Worm (Caenorhabditis elegans): ENCODE results near the gene C31C9.6.
A peak's percentile ranks its signal among the peaks of the same experiment; 100 is the strongest.

Gene C31C9.6

DNA sequence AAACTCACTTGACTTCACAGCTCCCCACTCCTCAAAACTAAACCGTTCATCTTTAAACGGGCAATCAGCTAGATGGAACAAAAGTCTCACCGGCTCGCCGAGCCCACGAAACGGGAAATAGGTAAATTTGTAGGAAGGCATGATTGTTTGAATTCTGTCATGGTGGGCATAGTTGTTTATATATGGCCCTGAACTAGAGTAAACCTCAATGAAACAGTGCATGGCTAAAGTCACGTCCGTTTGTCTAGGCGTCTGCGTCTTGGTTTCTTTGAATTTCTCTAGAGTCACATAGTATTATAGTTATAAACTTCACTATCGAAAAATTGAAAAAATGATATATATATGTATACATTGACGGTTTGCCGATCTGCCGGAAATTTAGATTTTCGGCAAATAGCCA, 34.9 kb downstream of the C31C9.6 start, which contains the start of gene gst-19:
gst-19 (minus strand) TSS at position 145 of the 400 bp plus-strand sequence.
- TF ChIP-seq pha-4 (tag; optimal IDR thresholded peaks at IDR 0.05) (peak; percentile 19), lsy-12 (tag; optimal IDR thresholded peaks at IDR 0.05) (no peak)

DNA sequence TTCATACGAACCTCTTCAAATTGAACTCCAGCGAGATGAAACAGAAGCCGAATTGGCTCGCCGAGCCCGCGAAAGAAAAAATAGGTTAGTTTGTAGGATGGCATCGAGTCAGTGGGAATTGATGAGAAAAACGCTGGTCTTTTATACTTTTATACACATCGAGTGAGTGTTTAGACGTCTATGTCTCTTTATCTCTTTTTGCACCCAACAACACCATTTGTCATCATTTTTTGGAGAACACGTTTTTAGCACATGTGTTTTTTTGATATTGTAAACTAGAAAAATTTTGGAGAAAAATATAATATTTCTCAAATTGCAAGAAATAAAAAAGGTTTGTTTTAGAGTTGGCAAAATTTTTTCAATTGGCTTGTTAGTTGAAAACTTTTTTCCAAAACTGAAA, 37.6 kb downstream of the C31C9.6 start, which contains the start of gene gst-16:
gst-16 (minus strand) TSS at position 111 of the 400 bp plus-strand sequence.
- TF ChIP-seq ceh-16 (tag; optimal IDR thresholded peaks at IDR 0.05) = no peak
- TF ChIP-seq skn-1 (tag; optimal IDR thresholded peaks at IDR 0.05) = peak; percentile 93

DNA sequence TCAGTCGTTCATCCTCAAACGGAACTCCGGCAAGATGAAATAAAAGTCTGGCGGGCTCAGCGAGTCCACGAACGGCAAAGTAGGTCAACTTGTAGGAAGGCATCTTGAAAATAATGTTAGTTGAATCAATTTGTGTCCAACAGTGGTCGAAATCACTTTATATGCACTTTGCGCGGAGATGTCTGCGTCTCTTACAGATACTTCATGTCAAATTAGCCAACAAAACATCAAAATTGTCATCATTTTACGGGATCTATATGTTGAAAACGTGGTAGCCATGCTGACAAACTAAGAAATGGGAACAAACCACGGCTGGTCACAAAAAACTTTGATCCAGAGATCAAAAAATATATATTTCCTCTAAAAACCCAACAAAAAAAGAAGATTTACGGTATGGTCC, 44.1 kb downstream of the C31C9.6 start, which contains the start of gene gst-12:
gst-12 (minus strand) TSS at position 254 of the 400 bp plus-strand sequence.
- TF ChIP-seq ceh-16 (tag; optimal IDR thresholded peaks at IDR 0.05) = no peak
- no peak for TF ChIP-seq nhr-28 (tag; optimal IDR thresholded peaks at IDR 0.05)
- no peak for TF ChIP-seq unc-39 (tag; optimal IDR thresholded peaks at IDR 0.05)
- TF ChIP-seq nhr-43 (tag; optimal IDR thresholded peaks at IDR 0.05; ENCODE audit: poor library complexity, severe bottlenecking) = peak; percentile 51
- no peak for TF ChIP-seq nhr-12 (tag; optimal IDR thresholded peaks at IDR 0.05)
- no peak for TF ChIP-seq tbx-2 (tag; optimal IDR thresholded peaks at IDR 0.05)
- TF ChIP-seq zag-1 (tag; optimal IDR thresholded peaks at IDR 0.05) = no peak
- TF ChIP-seq egl-27 (tag; optimal IDR thresholded peaks at IDR 0.05) = no peak
- TF ChIP-seq ceh-82 (tag; optimal IDR thresholded peaks at IDR 0.05) = no peak
- no peak for TF ChIP-seq elt-2 (tag; optimal IDR thresholded peaks at IDR 0.05)
- no peak for TF ChIP-seq mml-1 (tag; optimal IDR thresholded peaks at IDR 0.05)
- no peak for TF ChIP-seq nhr-11 (tag; optimal IDR thresholded peaks at IDR 0.05)
- TF ChIP-seq sea-2 (GFP tag; optimal IDR thresholded peaks at IDR 0.05) = no peak
- no peak for TF ChIP-seq R02D3.7 (tag; optimal IDR thresholded peaks at IDR 0.05)
- no peak for TF ChIP-seq jun-1 (tag; optimal IDR thresholded peaks at IDR 0.05)
- no peak for TF ChIP-seq ZK546.5 (tag; optimal IDR thresholded peaks at IDR 0.05)
- peak; percentile 29 for TF ChIP-seq nhr-25 (tag; optimal IDR thresholded peaks at IDR 0.05)
- TF ChIP-seq lin-39 (tag; optimal IDR thresholded peaks at IDR 0.05) = no peak
- TF ChIP-seq nhr-23 (tag; optimal IDR thresholded peaks at IDR 0.05) = peak; percentile 60
- TF ChIP-seq eor-1 (tag; optimal IDR thresholded peaks at IDR 0.05) = no peak
- TF ChIP-seq elt-3 (tag; optimal IDR thresholded peaks at IDR 0.05) = no peak
- TF ChIP-seq fkh-2 (tag; optimal IDR thresholded peaks at IDR 0.05) = no peak

DNA sequence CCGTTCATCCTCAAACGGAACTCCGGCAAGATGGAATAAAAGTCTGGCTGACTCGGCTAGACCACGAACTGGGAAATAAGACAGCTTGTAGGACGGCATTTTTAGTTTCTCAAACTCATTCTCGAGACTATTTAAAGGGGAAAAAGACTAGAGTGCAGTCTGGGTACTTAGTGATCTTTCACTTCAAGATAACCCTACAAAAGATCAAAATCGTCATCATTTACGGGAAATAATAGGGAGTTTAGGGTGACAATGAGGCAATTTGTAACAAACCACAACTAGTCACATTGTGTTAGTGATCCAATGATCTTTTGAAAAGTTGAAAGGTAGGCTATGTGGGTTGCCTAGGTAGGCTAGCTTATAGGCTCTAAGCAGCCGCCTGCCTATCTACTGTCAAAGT, 45.9 kb downstream of the C31C9.6 start, which contains the start of gene gst-14:
gst-14 (minus strand) TSS at position 101 of the 400 bp plus-strand sequence.
- no peak for TF ChIP-seq nhr-23 (tag; optimal IDR thresholded peaks at IDR 0.05)
- no peak for TF ChIP-seq ZK546.5 (tag; optimal IDR thresholded peaks at IDR 0.05)
- no peak for TF ChIP-seq elt-2 (tag; optimal IDR thresholded peaks at IDR 0.05)
- no peak for TF ChIP-seq ceh-28 (tag; optimal IDR thresholded peaks at IDR 0.05)
- TF ChIP-seq nhr-11 (tag; optimal IDR thresholded peaks at IDR 0.05) = no peak
- TF ChIP-seq ceh-16 (tag; optimal IDR thresholded peaks at IDR 0.05) = no peak
- no peak for TF ChIP-seq fkh-2 (tag; optimal IDR thresholded peaks at IDR 0.05)
- no peak for TF ChIP-seq nhr-25 (tag; optimal IDR thresholded peaks at IDR 0.05)

DNA sequence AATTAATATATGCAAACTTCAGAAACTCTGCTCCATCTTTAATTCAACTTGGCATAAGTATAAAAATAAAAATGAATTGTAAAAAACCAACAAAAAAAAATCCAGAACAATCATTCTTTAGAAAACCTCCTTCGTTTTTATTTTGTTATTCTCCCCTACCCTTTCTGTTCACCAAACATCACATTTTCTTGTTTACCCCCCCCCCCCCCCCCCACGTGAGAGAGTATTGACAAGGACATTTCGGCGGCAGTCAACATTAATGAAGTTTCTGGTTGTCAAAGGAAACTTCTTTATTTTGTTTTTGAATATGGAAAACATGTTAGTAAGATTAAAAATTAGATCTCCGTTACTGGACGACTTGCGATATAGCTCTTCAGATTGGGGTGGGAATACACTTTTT, 47.4 kb downstream of the C31C9.6 start:
- TF ChIP-seq pha-4 (tag; optimal IDR thresholded peaks at IDR 0.05) = peak; percentile 72
- no peak for TF ChIP-seq nhr-43 (tag; optimal IDR thresholded peaks at IDR 0.05; ENCODE audit: poor library complexity, severe bottlenecking)

DNA sequence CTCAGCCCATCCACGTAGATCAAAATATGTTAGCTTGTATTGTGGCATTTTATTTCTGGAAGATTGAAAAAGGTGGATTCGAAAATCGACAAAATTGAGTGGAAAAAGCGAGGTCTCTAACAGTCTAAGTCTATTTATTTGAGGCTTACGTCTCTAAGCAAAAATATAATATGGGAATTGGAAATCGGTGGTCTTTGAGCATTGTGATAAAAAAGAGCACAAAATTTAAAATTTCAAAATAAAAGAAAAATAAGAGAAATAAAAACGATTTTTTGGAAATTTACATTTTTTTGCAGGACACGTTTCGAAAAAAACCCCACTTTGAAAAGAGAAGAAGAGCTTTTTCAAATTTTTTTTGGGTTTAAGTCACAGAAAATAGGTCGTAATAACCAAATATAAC, 48.8 kb downstream of the C31C9.6 start, which contains the start of gene gst-15:
gst-15 (minus strand) TSS at position 101 of the 400 bp plus-strand sequence.
- TF ChIP-seq fkh-2 (tag; optimal IDR thresholded peaks at IDR 0.05) = no peak
- no peak for TF ChIP-seq lsy-12 (tag; optimal IDR thresholded peaks at IDR 0.05)
- no peak for TF ChIP-seq pqm-1 (tag; optimal IDR thresholded peaks at IDR 0.05)
- no peak for TF ChIP-seq nhr-237 (tag; optimal IDR thresholded peaks at IDR 0.05)
- TF ChIP-seq hmg-11 (tag; optimal IDR thresholded peaks at IDR 0.05) = no peak
- no peak for TF ChIP-seq R02D3.7 (tag; optimal IDR thresholded peaks at IDR 0.05)
- TF ChIP-seq jun-1 (tag; optimal IDR thresholded peaks at IDR 0.05) = no peak
- no peak for TF ChIP-seq ztf-4 (tag; optimal IDR thresholded peaks at IDR 0.05)
- TF ChIP-seq nhr-67 (tag; optimal IDR thresholded peaks at IDR 0.05) = no peak
- TF ChIP-seq snpc-4 (tag; optimal IDR thresholded peaks at IDR 0.05) = no peak
- no peak for TF ChIP-seq unc-39 (tag; optimal IDR thresholded peaks at IDR 0.05)
- TF ChIP-seq nhr-12 (tag; optimal IDR thresholded peaks at IDR 0.05) = no peak
- TF ChIP-seq sea-2 (GFP tag; optimal IDR thresholded peaks at IDR 0.05) = no peak
- TF ChIP-seq lin-39 (tag; optimal IDR thresholded peaks at IDR 0.05) = no peak
- TF ChIP-seq fkh-10 (GFP tag; optimal IDR thresholded peaks at IDR 0.05) = no peak
- no peak for TF ChIP-seq eor-1 (tag; optimal IDR thresholded peaks at IDR 0.05)
- no peak for TF ChIP-seq pha-4 (tag; optimal IDR thresholded peaks at IDR 0.05)
- TF ChIP-seq nfya-1 (tag; optimal IDR thresholded peaks at IDR 0.05; ENCODE audit: insufficient read depth) = no peak
- TF ChIP-seq zag-1 (tag; optimal IDR thresholded peaks at IDR 0.05) = no peak
- TF ChIP-seq elt-1 (tag; optimal IDR thresholded peaks at IDR 0.05) = no peak
